Worm (Caenorhabditis elegans) whole organism, young adult: Measurements from ENCODE around the gene Y22D7AL.6.

Experiments used
- dpff-1 ChIP-seq: sonication (generic microtip); optimal IDR thresholded peaks from 2 replicates; lab custom pipeline; 2017; ENCODE audit warnings: mild to moderate bottlenecking, missing genetic modification characterization, missing compliant biosample characterization
- gei-17 ChIP-seq: fragments of 200-800 bp; sonication (Bioruptor generic); optimal IDR thresholded peaks from 2 replicates; lab custom pipeline; 2018; ENCODE audit warnings: mild to moderate bottlenecking, missing genetic modification characterization, missing compliant biosample characterization
- lag-1 ChIP-seq: fragments of 200-800 bp; sonication (Bioruptor generic); IDR thresholded peaks from 2 replicates; pipeline ENCODE4 v1.3.6; 2022; ENCODE audit warnings: missing genetic modification reagents, missing genetic modification characterization, missing compliant biosample characterization
- pha-4 ChIP-seq: fragments of 150-350 bp; sonication (generic microtip); optimal IDR thresholded peaks from 2 replicates; lab custom pipeline; 2014; ENCODE audit warnings: missing biosample characterization, missing genetic modification reagents, missing genetic modification characterization
- snpc-3.4 ChIP-seq: sonication (generic microtip); optimal IDR thresholded peaks from 2 replicates; lab custom pipeline; 2017; ENCODE audit warnings: missing genetic modification characterization, mild to moderate bottlenecking, missing compliant biosample characterization, antibody characterized with exemption, moderate library complexity, missing genotype, missing genetic modification reagents

ce11 chrIII:1618915-1619314, 14.2 kb downstream of the Y22D7AL.6 start, which contains the start of gene Y22D7AL.10:
- peak; percentile 96 for TF ChIP-seq snpc-3.4 (tag; lab: Kevin White, UChicago)
- peak; percentile 73 for TF ChIP-seq pha-4
- TF ChIP-seq dpff-1 (tag; lab: Kevin White, UChicago): peak; percentile 85
- peak; percentile 91 for TF ChIP-seq gei-17 (GFP tag; lab: Kevin White, UChicago)
- 0 out of 2 replicates have a peak, but pooled peaks have one; percentile 56 for TF ChIP-seq lag-1 (GFP tag; lab: Robert Waterston, UW)
